Worm (Caenorhabditis elegans) whole organism, early embryonic: ENCODE results near the gene ceh-7.

Source experiments
- B0310.2 ChIP-seq: sonication (generic microtip); optimal IDR thresholded peaks from 2 replicates; lab custom pipeline; 2016; ENCODE audit warnings: mild to moderate bottlenecking, missing genetic modification characterization, missing compliant biosample characterization
- F13C5.2 ChIP-seq: sonication (generic microtip); optimal IDR thresholded peaks from 2 replicates; lab custom pipeline; 2017; ENCODE audit warnings: mild to moderate bottlenecking, missing genetic modification characterization, inconsistent platforms, missing compliant biosample characterization
- aly-1 ChIP-seq: sonication (generic microtip); optimal IDR thresholded peaks from 2 replicates; lab custom pipeline; 2016; ENCODE audit warnings: missing genetic modification characterization, missing compliant biosample characterization
- ama-1 ChIP-seq: fragments of 150-350 bp; optimal IDR thresholded peaks from 2 replicates; lab custom pipeline; 2014
- ceh-13 ChIP-seq: fragments of 200-800 bp; sonication (Bioruptor generic); optimal IDR thresholded peaks from 2 replicates; lab custom pipeline; 2018; ENCODE audit warnings: mild to moderate bottlenecking, missing genetic modification characterization, missing compliant biosample characterization
- ceh-36 ChIP-seq: sonication (generic microtip); optimal IDR thresholded peaks from 2 replicates; lab custom pipeline; 2016; ENCODE audit warnings: missing genetic modification characterization, inconsistent platforms, missing compliant biosample characterization
- ets-7 ChIP-seq: sonication (generic microtip); optimal IDR thresholded peaks from 2 replicates; lab custom pipeline; 2016; ENCODE audit warnings: missing genotype, missing genetic modification characterization, missing compliant biosample characterization
- flt-1 ChIP-seq: fragments of 200-800 bp; sonication (Bioruptor generic); IDR thresholded peaks from 2 replicates; pipeline ENCODE4 v1.3.6; 2022; ENCODE audit warnings: missing genetic modification characterization, missing compliant biosample characterization
- hmbx-1 ChIP-seq: sonication (generic microtip); optimal IDR thresholded peaks from 2 replicates; lab custom pipeline; 2016; ENCODE audit warnings: mild to moderate bottlenecking, missing genetic modification characterization, missing compliant biosample characterization
- hmg-4 ChIP-seq: fragments of 200-800 bp; sonication (Bioruptor generic); optimal IDR thresholded peaks from 2 replicates; lab custom pipeline; 2018; ENCODE audit warnings: mild to moderate bottlenecking, missing genetic modification characterization, missing compliant biosample characterization
- hnd-1 ChIP-seq: sonication (generic microtip); optimal IDR thresholded peaks from 2 replicates; lab custom pipeline; 2016; ENCODE audit warnings: missing genetic modification characterization, missing compliant biosample characterization
- pes-1 ChIP-seq: fragments of 200-800 bp; sonication (Bioruptor generic); IDR thresholded peaks from 2 replicates; pipeline ENCODE4 v1.3.6; 2022; ENCODE audit warnings: missing genetic modification reagents, missing genetic modification characterization, missing compliant biosample characterization
- scrt-1 ChIP-seq: fragments of 200-800 bp; sonication (Bioruptor generic); IDR thresholded peaks from 2 replicates; pipeline ENCODE4 v1.3.6; 2022; ENCODE audit warnings: missing genetic modification characterization, missing compliant biosample characterization
- sea-1 ChIP-seq: fragments of 200-800 bp; sonication (Bioruptor generic); conservative IDR thresholded peaks from 2 replicates; pipeline ENCODE4 v1.3.6; 2022; ENCODE audit warnings: missing genetic modification characterization, missing compliant biosample characterization
- tbx-11 ChIP-seq: fragments of 200-800 bp; sonication (Bioruptor generic); IDR thresholded peaks from 2 replicates; pipeline ENCODE4 v1.3.6; 2022; ENCODE audit warnings: missing genetic modification characterization, missing compliant biosample characterization
- tbx-37 ChIP-seq: fragments of 200-800 bp; sonication (Bioruptor generic); conservative IDR thresholded peaks from 2 replicates; pipeline ENCODE4 v1.3.6; 2022; ENCODE audit warnings: missing genetic modification reagents, missing genetic modification characterization, missing compliant biosample characterization
- tra-4 ChIP-seq: sonication (generic microtip); optimal IDR thresholded peaks from 2 replicates; lab custom pipeline; 2017; ENCODE audit warnings: missing genetic modification characterization, missing compliant biosample characterization

Gene ceh-7

DNA sequence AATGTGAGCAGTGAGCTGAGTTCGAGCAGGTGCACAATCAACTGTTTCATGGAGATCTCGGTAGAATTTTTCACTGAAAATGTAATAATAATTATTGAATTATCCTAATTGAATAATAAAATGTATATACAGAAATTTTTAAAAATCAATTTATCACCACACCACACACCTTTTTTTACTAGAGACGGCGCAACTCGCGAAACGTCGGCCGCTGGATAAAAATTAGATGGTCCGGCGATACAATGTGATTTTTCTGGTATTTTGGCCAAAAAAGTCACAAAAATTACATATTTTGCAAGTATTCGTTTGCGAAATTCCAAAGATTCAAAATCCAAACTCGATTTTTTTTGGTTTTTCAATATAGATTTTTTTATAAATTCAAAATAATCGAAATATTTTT, 32.8 kb downstream of the ceh-7 start:
- TF ChIP-seq ceh-13 (GFP tag; lab: Kevin White, UChicago) (no peak), tbx-11 (no peak), hmbx-1 (tag; lab: Kevin White, UChicago) (no peak), flt-1 (no peak), tra-4 (tag; lab: Kevin White, UChicago) (no peak), sea-1 (no peak), B0310.2 (tag; lab: Kevin White, UChicago) (no peak), F13C5.2 (tag; lab: Kevin White, UChicago) (no peak), ets-7 (tag; lab: Kevin White, UChicago) (no peak), hmg-4 (GFP tag; lab: Kevin White, UChicago) (no peak), scrt-1 (GFP tag; lab: Robert Waterston, UW) (no peak), ama-1 (no peak), ceh-36 (tag; lab: Kevin White, UChicago) (no peak), hnd-1 (no peak)

DNA sequence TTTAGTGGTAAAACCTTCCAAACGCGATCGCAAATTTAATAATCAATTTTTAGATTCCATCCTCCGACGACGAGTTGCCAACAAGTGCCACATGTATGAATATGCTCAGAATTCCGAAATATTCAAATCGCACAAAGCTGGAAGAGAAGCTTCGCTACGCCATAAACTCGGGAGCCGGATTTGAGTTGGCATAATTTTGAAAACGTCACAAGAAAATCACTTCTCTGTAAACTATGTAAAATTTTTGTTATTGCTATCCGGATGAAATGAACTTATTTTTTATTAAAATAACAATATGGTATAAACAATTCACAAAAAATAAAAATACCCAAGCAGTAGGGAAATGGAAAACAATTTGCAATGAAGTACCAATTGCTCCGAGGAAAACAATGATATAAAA, 34.8 kb downstream of the ceh-7 start:
- TF ChIP-seq hmg-4 (GFP tag; lab: Kevin White, UChicago), result no peak
- TF ChIP-seq tbx-37 (GFP tag; lab: Robert Waterston, UW), result no peak
- TF ChIP-seq ets-7 (tag; lab: Kevin White, UChicago), result no peak
- no peak for TF ChIP-seq sea-1
- no peak for TF ChIP-seq B0310.2 (tag; lab: Kevin White, UChicago)
- TF ChIP-seq scrt-1 (GFP tag; lab: Robert Waterston, UW), result no peak
- TF ChIP-seq tbx-11, result no peak
- TF ChIP-seq aly-1 (tag; lab: Kevin White, UChicago), result no peak
- no peak for TF ChIP-seq ceh-36 (tag; lab: Kevin White, UChicago)
- no peak for TF ChIP-seq tra-4 (tag; lab: Kevin White, UChicago)
- no peak for TF ChIP-seq ceh-13 (GFP tag; lab: Kevin White, UChicago)
- TF ChIP-seq hnd-1, result no peak
- no peak for TF ChIP-seq flt-1
- no peak for TF ChIP-seq ama-1
- no peak for TF ChIP-seq hmbx-1 (tag; lab: Kevin White, UChicago)
- TF ChIP-seq pes-1 (GFP tag; lab: Robert Waterston, UW), result no peak

DNA sequence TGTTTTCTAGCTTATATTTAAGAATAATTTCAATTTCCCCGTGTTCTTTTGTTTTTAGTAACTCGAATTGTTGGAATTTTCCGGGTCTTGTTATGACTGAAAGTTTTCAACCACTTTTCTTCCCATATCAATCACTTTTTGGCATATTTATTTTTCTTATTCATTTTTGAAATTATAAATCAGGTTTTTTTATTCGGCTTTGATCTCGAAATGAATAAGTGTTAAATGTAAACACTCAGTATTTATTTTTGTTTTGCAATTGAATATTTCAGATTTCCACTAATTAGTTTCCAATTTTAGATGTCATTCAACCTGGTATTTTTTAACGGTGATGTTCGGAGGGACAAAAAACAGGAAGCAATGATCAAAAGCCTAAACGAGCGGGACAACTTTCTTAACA, 39.1 kb downstream of the ceh-7 start, which contains the start of gene etc-1:
TSS of gene etc-1 (plus strand) at position 301 of the 400 bp plus-strand sequence.
- TF ChIP-seq tra-4 (tag; lab: Kevin White, UChicago) (no peak), aly-1 (tag; lab: Kevin White, UChicago) (no peak), tbx-37 (GFP tag; lab: Robert Waterston, UW) (no peak), tbx-11 (no peak), hnd-1 (no peak), pes-1 (GFP tag; lab: Robert Waterston, UW) (no peak), F13C5.2 (tag; lab: Kevin White, UChicago) (no peak), scrt-1 (GFP tag; lab: Robert Waterston, UW) (no peak), ceh-13 (GFP tag; lab: Kevin White, UChicago) (no peak), sea-1 (no peak), hmg-4 (GFP tag; lab: Kevin White, UChicago) (no peak), flt-1 (no peak), ama-1 (no peak), hmbx-1 (tag; lab: Kevin White, UChicago) (no peak), ceh-36 (tag; lab: Kevin White, UChicago) (no peak), B0310.2 (tag; lab: Kevin White, UChicago) (no peak), ets-7 (tag; lab: Kevin White, UChicago) (no peak)

DNA sequence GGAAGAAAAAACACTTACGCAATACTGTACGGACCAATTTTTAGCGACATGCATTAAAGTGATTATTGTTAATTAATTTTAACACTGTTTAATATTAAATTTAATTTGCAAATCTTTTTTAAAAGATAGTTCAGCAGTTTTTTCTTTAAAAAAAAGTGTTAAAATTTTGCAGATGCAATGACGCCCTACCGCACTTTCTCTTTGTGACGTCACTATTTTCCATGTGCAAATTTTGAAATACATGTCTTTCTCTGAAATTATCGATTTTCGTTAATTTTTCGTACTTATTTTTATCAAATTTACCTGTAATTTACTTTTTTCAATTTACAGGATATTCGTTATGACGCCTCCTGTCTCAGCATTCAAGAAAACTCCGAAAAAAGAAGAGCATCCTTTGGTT, 42.1 kb downstream of the ceh-7 start, which contains the start of the genes piga-1 and eif-2Bepsilon:
TSS of gene piga-1 (minus strand) at position 174 of the 400 bp plus-strand sequence.
TSS of gene eif-2Bepsilon (plus strand) at position 331 of the 400 bp plus-strand sequence.
- no peak for TF ChIP-seq ceh-36 (tag; lab: Kevin White, UChicago)
- no peak for TF ChIP-seq pes-1 (GFP tag; lab: Robert Waterston, UW)
- TF ChIP-seq hnd-1, result no peak
- no peak for TF ChIP-seq tbx-11
- no peak for TF ChIP-seq ama-1
- no peak for TF ChIP-seq tbx-37 (GFP tag; lab: Robert Waterston, UW)
- no peak for TF ChIP-seq aly-1 (tag; lab: Kevin White, UChicago)
- TF ChIP-seq hmbx-1 (tag; lab: Kevin White, UChicago), result no peak
- TF ChIP-seq B0310.2 (tag; lab: Kevin White, UChicago), result no peak
- TF ChIP-seq ets-7 (tag; lab: Kevin White, UChicago), result no peak
- no peak for TF ChIP-seq F13C5.2 (tag; lab: Kevin White, UChicago)
- TF ChIP-seq flt-1, result no peak
- no peak for TF ChIP-seq sea-1
- TF ChIP-seq hmg-4 (GFP tag; lab: Kevin White, UChicago), result no peak
- TF ChIP-seq tra-4 (tag; lab: Kevin White, UChicago), result no peak
- no peak for TF ChIP-seq scrt-1 (GFP tag; lab: Robert Waterston, UW)
- TF ChIP-seq ceh-13 (GFP tag; lab: Kevin White, UChicago), result no peak

DNA sequence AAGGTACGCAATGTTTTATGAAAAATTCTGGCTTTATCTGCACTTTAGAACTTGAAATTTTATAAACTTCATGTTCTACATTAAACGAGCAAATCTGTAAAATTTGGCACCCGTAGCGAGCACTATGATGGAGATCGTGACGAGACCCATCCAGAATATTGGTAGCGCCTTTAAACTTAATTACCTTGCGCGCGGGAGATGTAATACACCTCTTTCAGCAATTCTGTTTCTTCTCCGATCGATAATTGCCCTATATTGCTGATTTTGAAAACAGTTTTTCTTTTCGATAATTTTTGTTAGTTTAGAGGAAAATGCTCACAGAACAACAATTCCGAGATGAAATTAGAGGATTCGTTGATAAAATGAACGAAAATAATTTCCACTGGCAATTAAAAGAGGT, 44.8 kb downstream of the ceh-7 start, which contains the start of gene atg-10:
TSS of gene atg-10 (plus strand) at position 301 of the 400 bp plus-strand sequence.
- no peak for TF ChIP-seq tra-4 (tag; lab: Kevin White, UChicago)
- TF ChIP-seq tbx-11, result no peak
- TF ChIP-seq hmg-4 (GFP tag; lab: Kevin White, UChicago), result no peak
- no peak for TF ChIP-seq hmbx-1 (tag; lab: Kevin White, UChicago)
- TF ChIP-seq ets-7 (tag; lab: Kevin White, UChicago), result no peak
- TF ChIP-seq hnd-1, result no peak
- no peak for TF ChIP-seq ceh-36 (tag; lab: Kevin White, UChicago)
- TF ChIP-seq F13C5.2 (tag; lab: Kevin White, UChicago), result no peak
- no peak for TF ChIP-seq aly-1 (tag; lab: Kevin White, UChicago)
- no peak for TF ChIP-seq ceh-13 (GFP tag; lab: Kevin White, UChicago)
- TF ChIP-seq B0310.2 (tag; lab: Kevin White, UChicago), result no peak
- no peak for TF ChIP-seq flt-1
- TF ChIP-seq pes-1 (GFP tag; lab: Robert Waterston, UW), result no peak
- no peak for TF ChIP-seq scrt-1 (GFP tag; lab: Robert Waterston, UW)
- no peak for TF ChIP-seq ama-1
- TF ChIP-seq tbx-37 (GFP tag; lab: Robert Waterston, UW), result no peak
